Fruit fly (Drosophila melanogaster) whole organism, wandering third instar larva: ENCODE measurements around the gene CG43367.

Source experiments
- Abd-B ChIP-seq: fragments of >200 bp; optimal IDR thresholded peaks from 2 replicates; lab custom pipeline; 2017; ENCODE audit warnings: missing biosample characterization, missing genetic modification characterization
- CG32264 ChIP-seq: fragments of 200-800 bp; sonication (Bioruptor generic); optimal IDR thresholded peaks from 2 replicates; lab custom pipeline; 2016; ENCODE audit warnings: missing biosample characterization, missing genetic modification characterization
- CG9705 ChIP-seq: fragments of 200-800 bp; sonication (Bioruptor generic); optimal IDR thresholded peaks from 2 replicates; lab custom pipeline; 2018; ENCODE audit warnings: missing biosample characterization, mild to moderate bottlenecking, missing genetic modification characterization
- CrebA ChIP-seq: fragments of 200-800 bp; sonication (Bioruptor generic); optimal IDR thresholded peaks from 2 replicates; lab custom pipeline; 2016; ENCODE audit warnings: missing biosample characterization, mild to moderate bottlenecking, missing genetic modification characterization, borderline replicate concordance
- Dif ChIP-seq: fragments of 200-275, 200-300 bp; sonication (Bioruptor generic); optimal IDR thresholded peaks from 2 replicates; lab custom pipeline; 2018; ENCODE audit warnings: missing biosample characterization, missing genetic modification characterization; ENCODE audit not compliant: partially characterized antibody
- GATAd ChIP-seq: sonication (Bioruptor generic); optimal IDR thresholded peaks from 2 replicates; lab custom pipeline; 2016; ENCODE audit warnings: missing biosample characterization, missing genetic modification characterization
- HLH106 ChIP-seq: fragments of 200-800 bp; optimal IDR thresholded peaks from 3 replicates; lab custom pipeline; 2019; ENCODE audit warnings: missing biosample characterization, mild to moderate bottlenecking, missing genetic modification characterization, moderate library complexity
- Hr78 ChIP-seq: fragments of >200 bp; optimal IDR thresholded peaks from 2 replicates; lab custom pipeline; 2017; ENCODE audit warnings: missing biosample characterization, missing genetic modification characterization
- Hr83 ChIP-seq: fragments of 200-300 bp; sonication (Bioruptor generic); optimal IDR thresholded peaks from 2 replicates; lab custom pipeline; 2016; ENCODE audit warnings: missing biosample characterization, mild to moderate bottlenecking, missing genetic modification characterization, moderate library complexity; ENCODE audit not compliant: poor library complexity, severe bottlenecking
- Myc ChIP-seq: fragments of >200 bp; optimal IDR thresholded peaks from 2 replicates; lab custom pipeline; 2017
- N ChIP-seq: fragments of >200 bp; optimal IDR thresholded peaks from 2 replicates; lab custom pipeline; 2018; ENCODE audit warnings: missing biosample characterization, missing external identifiers, missing genetic modification characterization
- OdsH ChIP-seq: fragments of 200-800 bp; sonication (Bioruptor generic); optimal IDR thresholded peaks from 2 replicates; lab custom pipeline; 2016; ENCODE audit warnings: missing biosample characterization, mild to moderate bottlenecking, missing genetic modification characterization
- Rel ChIP-seq, 2 experiments: fragments of 200-800 bp; sonication (Bioruptor generic) in 1 of 2; optimal IDR thresholded peaks; 2 replicates in 1 of 2; 3 replicates in 1 of 2; lab custom pipeline; 2016 to 2019; ENCODE audit warnings: mild to moderate bottlenecking in 2 of 2, missing biosample characterization in 2 of 2, missing genetic modification characterization in 2 of 2, moderate library complexity in 1 of 2
- Sp1 ChIP-seq: fragments of 200-800 bp; sonication (Bioruptor generic); optimal IDR thresholded peaks from 3 replicates; lab custom pipeline; 2019; ENCODE audit warnings: missing biosample characterization, mild to moderate bottlenecking, missing genetic modification characterization, moderate library complexity
- Vsx2 ChIP-seq: fragments of 200-300, 225-300 bp; sonication (Bioruptor generic); optimal IDR thresholded peaks from 2 replicates; lab custom pipeline; 2018; ENCODE audit warnings: missing biosample characterization, missing genetic modification characterization; ENCODE audit not compliant: partially characterized antibody
- br ChIP-seq: fragments of 200-800 bp; sonication (Bioruptor generic); optimal IDR thresholded peaks from 2 replicates; lab custom pipeline; 2016; ENCODE audit warnings: missing biosample characterization, missing genetic modification characterization
- dl ChIP-seq, 2 experiments: fragments of 175-275, 200-275 bp in 1 of 2; fragments of 200-275 bp in 1 of 2; sonication (Bioruptor generic); optimal IDR thresholded peaks; lab custom pipeline; 2018; ENCODE audit warnings: mild to moderate bottlenecking in 2 of 2, missing biosample characterization in 2 of 2, missing genetic modification characterization in 2 of 2, moderate library complexity in 2 of 2; ENCODE audit not compliant: partially characterized antibody in 2 of 2, insufficient read depth in 1 of 2
- dmrt93B ChIP-seq: fragments of 200-800 bp; sonication (Bioruptor generic); optimal IDR thresholded peaks from 2 replicates; lab custom pipeline; 2018; ENCODE audit warnings: missing biosample characterization, mild to moderate bottlenecking, missing genetic modification characterization
- dsf ChIP-seq: sonication (Bioruptor generic); optimal IDR thresholded peaks from 2 replicates; lab custom pipeline; 2016; ENCODE audit warnings: missing biosample characterization, missing genetic modification characterization, borderline replicate concordance
- ey ChIP-seq: fragments of 200-800 bp; sonication (Bioruptor generic); optimal IDR thresholded peaks from 2 replicates; lab custom pipeline; 2016; ENCODE audit warnings: missing biosample characterization, missing genetic modification characterization
- foxo ChIP-seq, 2 experiments: fragments of 200-800 bp; sonication (Bioruptor generic); optimal IDR thresholded peaks; 2 replicates in 1 of 2; 3 replicates in 1 of 2; lab custom pipeline; 2016 to 2017; ENCODE audit warnings: missing biosample characterization in 2 of 2, missing genetic modification characterization in 2 of 2
- fru ChIP-seq: fragments of 200-800 bp; sonication (Bioruptor generic); optimal IDR thresholded peaks from 3 replicates; lab custom pipeline; 2016; ENCODE audit warnings: missing biosample characterization, mild to moderate bottlenecking, missing genetic modification characterization
- h ChIP-seq: fragments of 200-800 bp; sonication (Bioruptor generic); optimal IDR thresholded peaks from 3 replicates; lab custom pipeline; 2016; ENCODE audit warnings: missing biosample characterization, mild to moderate bottlenecking, missing genetic modification characterization
- jim ChIP-seq: fragments of 175-275, 200-325 bp; sonication (Bioruptor generic); optimal IDR thresholded peaks from 2 replicates; lab custom pipeline; 2016; ENCODE audit warnings: missing biosample characterization, mild to moderate bottlenecking, missing genetic modification characterization
- lola ChIP-seq: fragments of >200 bp; optimal IDR thresholded peaks from 2 replicates; lab custom pipeline; 2017; ENCODE audit warnings: missing biosample characterization, missing genetic modification characterization
- pan ChIP-seq: fragments of >200 bp; optimal IDR thresholded peaks from 2 replicates; lab custom pipeline; 2017
- psq ChIP-seq: fragments of 200-800 bp; sonication (Bioruptor generic); optimal IDR thresholded peaks from 3 replicates; lab custom pipeline; 2017; ENCODE audit warnings: missing biosample characterization, mild to moderate bottlenecking, missing genetic modification characterization, moderate library complexity
- rgr ChIP-seq: fragments of 200-800 bp; sonication (Bioruptor generic); optimal IDR thresholded peaks from 3 replicates; lab custom pipeline; 2016; ENCODE audit warnings: missing biosample characterization, mild to moderate bottlenecking, missing genetic modification characterization
- sage ChIP-seq: fragments of 200-800 bp; sonication (Bioruptor generic); optimal IDR thresholded peaks from 2 replicates; lab custom pipeline; 2016; ENCODE audit warnings: missing biosample characterization, mild to moderate bottlenecking, missing genetic modification characterization
- sv ChIP-seq: fragments of 200-800 bp; sonication (Bioruptor generic); optimal IDR thresholded peaks from 3 replicates; lab custom pipeline; 2016; ENCODE audit warnings: missing biosample characterization, missing genetic modification characterization
- usp ChIP-seq: fragments of >200 bp; optimal IDR thresholded peaks from 2 replicates; lab custom pipeline; 2017; ENCODE audit warnings: missing biosample characterization, missing genetic modification characterization
- woc ChIP-seq: sonication (Bioruptor generic); optimal IDR thresholded peaks from 2 replicates; lab custom pipeline; 2016; ENCODE audit warnings: missing biosample characterization, mild to moderate bottlenecking, missing genetic modification characterization

The CG43367 gene

dm6 chr3L:4232724-4233367 lies 39.1 kb downstream of the CG43367 start:
- TF ChIP-seq h (GFP tag; lab: Kevin White, UChicago) (peak; percentile 43), fru (peak; percentile 23), ey (peak; percentile 15), foxo (GFP tag; optimal IDR thresholded peaks at IDR 0.05; lab: Kevin White, UChicago) (no peak)

- TF ChIP-seq h (GFP tag; lab: Kevin White, UChicago) (no peak), Abd-B (no peak), Rel (GFP tag; optimal IDR thresholded peaks at IDR 0.05; lab: Kevin White, UChicago) (no peak), Rel (tag; optimal IDR thresholded peaks at IDR 0.05; lab: Kevin White, UChicago) (peak; percentile 2), Vsx2 (peak; percentile 11), br (GFP tag; lab: Kevin White, UChicago) (no peak), N (GFP tag; lab: Kevin White, UChicago) (peak; percentile 64), Myc (lab: Kevin White, UChicago) (no peak), dl (GFP tag; optimal IDR thresholded peaks at IDR 0.05; lab: Kevin White, UChicago; ENCODE audit: insufficient read depth in 1 of 2, partially characterized antibody in 2 of 2) (peak in 1 of 2 experiments; percentile 21), usp (GFP tag; lab: Kevin White, UChicago) (no peak), Dif (GFP tag; lab: Kevin White, UChicago) (peak; percentile 38), Sp1 (GFP tag; lab: Kevin White, UChicago) (no peak)
These were observed 39.9 kb downstream of the CG43367 start for dm6 chr3L:4233603-4234277.

- TF ChIP-seq lola (GFP tag; lab: Kevin White, UChicago) (no peak), rgr (GFP tag; lab: Kevin White, UChicago) (no peak), dsf (GFP tag; lab: Kevin White, UChicago) (no peak), h (GFP tag; lab: Kevin White, UChicago) (no peak), sage (GFP tag; lab: Kevin White, UChicago) (no peak), Dif (GFP tag; lab: Kevin White, UChicago) (no peak), woc (GFP tag; lab: Kevin White, UChicago) (no peak), CG9705 (GFP tag; lab: Kevin White, UChicago) (no peak), GATAd (GFP tag; lab: Kevin White, UChicago) (no peak), Vsx2 (no peak), Hr83 (GFP tag; lab: Kevin White, UChicago) (no peak), pan (lab: Kevin White, UChicago) (no peak), sv (GFP tag; lab: Kevin White, UChicago) (no peak), fru (no peak)
- TF ChIP-seq, all 38 proteins: peak for 0
These were observed 42.3 kb downstream of the CG43367 start, which contains the start of gene ImpL2 for dm6 chr3L:4236097-4236572. Gene ImpL2 (minus strand): TSS chr3L:4236147.

- TF ChIP-seq CG32264 (GFP tag; lab: Kevin White, UChicago) (no peak), GATAd (GFP tag; lab: Kevin White, UChicago) (no peak), Abd-B (no peak), N (GFP tag; lab: Kevin White, UChicago) (no peak), ey (no peak), jim (GFP tag; lab: Kevin White, UChicago) (no peak)
These were observed 44.4 kb downstream of the CG43367 start for dm6 chr3L:4238195-4238594.

dm6 chr3L:4239442-4240322 lies 45.9 kb downstream of the CG43367 start, which contains the start of gene Sqor:
Gene Sqor (plus strand): TSS chr3L:4240173.
- peak; percentile 64 for TF ChIP-seq Myc (lab: Kevin White, UChicago)
- peak; percentile 92 for TF ChIP-seq dmrt93B
- no peak for TF ChIP-seq Vsx2
- peak; percentile 93 for TF ChIP-seq ey
- no peak for TF ChIP-seq jim (GFP tag; lab: Kevin White, UChicago)
- TF ChIP-seq Abd-B: no peak
- TF ChIP-seq rgr (GFP tag; lab: Kevin White, UChicago): peak; percentile 95
- TF ChIP-seq pan (lab: Kevin White, UChicago): no peak
- TF ChIP-seq CG32264 (GFP tag; lab: Kevin White, UChicago): peak; percentile 88
- no peak for TF ChIP-seq lola (GFP tag; lab: Kevin White, UChicago)
- TF ChIP-seq GATAd (GFP tag; lab: Kevin White, UChicago): peak; percentile 36
- peak; percentile 17 for TF ChIP-seq Hr83 (GFP tag; lab: Kevin White, UChicago)
- TF ChIP-seq woc (GFP tag; lab: Kevin White, UChicago): peak; percentile 96
- peak; percentile 86 for TF ChIP-seq psq (GFP tag; lab: Kevin White, UChicago)
- peak; percentile 92 for TF ChIP-seq CG9705 (GFP tag; lab: Kevin White, UChicago)
- peak; percentile 93 for TF ChIP-seq OdsH (GFP tag; lab: Kevin White, UChicago)
- peak; percentile 95 for TF ChIP-seq HLH106 (tag; lab: Kevin White, UChicago)
- TF ChIP-seq Sp1 (GFP tag; lab: Kevin White, UChicago): peak; percentile 98
- TF ChIP-seq CrebA (GFP tag; lab: Kevin White, UChicago): no peak
- peak; percentile 64 to 92 for TF ChIP-seq foxo (GFP tag; optimal IDR thresholded peaks at IDR 0.05; lab: Kevin White, UChicago)
- peak; percentile 30 for TF ChIP-seq Hr78
- peak; percentile 94 for TF ChIP-seq br (GFP tag; lab: Kevin White, UChicago)
- peak; percentile 67 for TF ChIP-seq Rel (GFP tag; optimal IDR thresholded peaks at IDR 0.05; lab: Kevin White, UChicago)
- peak; percentile 77 for TF ChIP-seq Rel (tag; optimal IDR thresholded peaks at IDR 0.05; lab: Kevin White, UChicago)
- TF ChIP-seq dsf (GFP tag; lab: Kevin White, UChicago): peak; percentile 68
- TF ChIP-seq sage (GFP tag; lab: Kevin White, UChicago): peak; percentile 50
